Fruit fly (Drosophila melanogaster): ENCODE data around the gene CG15629.

CG15629 gene

dm6 chr2L:4838494-4839320, 25.9 kb downstream of the CG15629 start:
- TF ChIP-seq Rel (GFP tag; optimal IDR thresholded peaks at IDR 0.05) (no peak), Rel (tag; optimal IDR thresholded peaks at IDR 0.05) (peak; percentile 36), jim (GFP tag; optimal IDR thresholded peaks at IDR 0.05) (no peak), Hr78 (GFP tag; optimal IDR thresholded peaks at IDR 0.05) (no peak)

dm6 chr2L:4846629-4847125, 33.9 kb downstream of the CG15629 start:
- no peak for TF ChIP-seq ey (GFP tag; optimal IDR thresholded peaks at IDR 0.05)
- TF ChIP-seq sage (GFP tag; optimal IDR thresholded peaks at IDR 0.05): no peak

dm6 chr2L:4847191-4847853, 34.5 kb downstream of the CG15629 start, which contains the start of the genes mxt and CG11927:
Gene mxt, minus strand, starts transcription at chr2L:4847295.
Gene CG11927, plus strand, starts transcription at chr2L:4847766.
- TF ChIP-seq foxo (GFP tag; optimal IDR thresholded peaks at IDR 0.05) (peak in 1 of 2 experiments; percentile 62), jim (GFP tag; optimal IDR thresholded peaks at IDR 0.05) (peak; percentile 54), br (GFP tag; optimal IDR thresholded peaks at IDR 0.05) (peak; percentile 2), Sp1 (GFP tag; optimal IDR thresholded peaks at IDR 0.05) (peak; percentile 41), ey (GFP tag; optimal IDR thresholded peaks at IDR 0.05) (peak; percentile 38), rgr (GFP tag; optimal IDR thresholded peaks at IDR 0.05) (peak; percentile 42), dl (GFP tag; optimal IDR thresholded peaks at IDR 0.05; ENCODE audit: insufficient read depth in 1 of 2, partially characterized antibody in 2 of 2) (no peak), Hr83 (GFP tag; optimal IDR thresholded peaks at IDR 0.05; ENCODE audit: poor library complexity, severe bottlenecking) (peak; percentile 67), sv (GFP tag; optimal IDR thresholded peaks at IDR 0.05) (peak; percentile 57), psq (GFP tag; optimal IDR thresholded peaks at IDR 0.05) (peak; percentile 43), HLH106 (tag; optimal IDR thresholded peaks at IDR 0.05) (peak; percentile 62), woc (GFP tag; optimal IDR thresholded peaks at IDR 0.05) (peak; percentile 62), sage (GFP tag; optimal IDR thresholded peaks at IDR 0.05) (peak; percentile 31), Abd-B (GFP tag; optimal IDR thresholded peaks at IDR 0.05) (no peak), Dif (GFP tag; optimal IDR thresholded peaks at IDR 0.05; ENCODE audit: partially characterized antibody) (no peak), usp (GFP tag; optimal IDR thresholded peaks at IDR 0.05) (no peak), h (GFP tag; optimal IDR thresholded peaks at IDR 0.05) (peak; percentile 45), Myc (optimal IDR thresholded peaks at IDR 0.05) (peak; percentile 67), Rel (GFP tag; optimal IDR thresholded peaks at IDR 0.05) (no peak), Rel (tag; optimal IDR thresholded peaks at IDR 0.05) (peak; percentile 100), Dfd (GFP tag; optimal IDR thresholded peaks at IDR 0.05) (no peak), CG9705 (GFP tag; optimal IDR thresholded peaks at IDR 0.05) (peak; percentile 35), fru (GFP tag; optimal IDR thresholded peaks at IDR 0.05) (peak; percentile 27)

dm6 chr2L:4850356-4850755, 37.5 kb downstream of the CG15629 start, which contains the start of the genes mRpS2 and Mon1:
Gene mRpS2, minus strand, starts transcription at chr2L:4850419.
Gene Mon1, plus strand, starts transcription at chr2L:4850641.
- TF ChIP-seq Dif (GFP tag; optimal IDR thresholded peaks at IDR 0.05; ENCODE audit: partially characterized antibody): no peak
- TF ChIP-seq jim (GFP tag; optimal IDR thresholded peaks at IDR 0.05): peak; percentile 43
- peak; percentile 93 for TF ChIP-seq sv (GFP tag; optimal IDR thresholded peaks at IDR 0.05)
- peak; percentile 82 for TF ChIP-seq Jra (GFP tag; optimal IDR thresholded peaks at IDR 0.05)
- no peak for TF ChIP-seq Hr78 (GFP tag; optimal IDR thresholded peaks at IDR 0.05)
- TF ChIP-seq Mio (GFP tag; optimal IDR thresholded peaks at IDR 0.05): no peak
- TF ChIP-seq CG9705 (GFP tag; optimal IDR thresholded peaks at IDR 0.05): peak; percentile 86
- peak in 1 of 2 experiments; percentile 96 for TF ChIP-seq foxo (GFP tag; optimal IDR thresholded peaks at IDR 0.05)
- TF ChIP-seq N (GFP tag; optimal IDR thresholded peaks at IDR 0.05): no peak
- TF ChIP-seq pan (optimal IDR thresholded peaks at IDR 0.05): no peak
- TF ChIP-seq Vsx2 (GFP tag; optimal IDR thresholded peaks at IDR 0.05; ENCODE audit: partially characterized antibody): no peak
- TF ChIP-seq CrebA (GFP tag; optimal IDR thresholded peaks at IDR 0.05; ENCODE audit: borderline replicate concordance): no peak
- TF ChIP-seq fru (GFP tag; optimal IDR thresholded peaks at IDR 0.05): peak; percentile 88
- TF ChIP-seq Hnf4 (GFP tag; optimal IDR thresholded peaks at IDR 0.05): peak; percentile 93
- peak; percentile 94 for TF ChIP-seq OdsH (GFP tag; optimal IDR thresholded peaks at IDR 0.05)
- TF ChIP-seq h (GFP tag; optimal IDR thresholded peaks at IDR 0.05): peak; percentile 90
- no peak for TF ChIP-seq Abd-B (GFP tag; optimal IDR thresholded peaks at IDR 0.05)
- peak; percentile 96 for TF ChIP-seq rgr (GFP tag; optimal IDR thresholded peaks at IDR 0.05)
- no peak for TF ChIP-seq Dfd (GFP tag; optimal IDR thresholded peaks at IDR 0.05)
- TF ChIP-seq CG32264 (GFP tag; optimal IDR thresholded peaks at IDR 0.05): peak; percentile 66
- peak; percentile 4 for TF ChIP-seq Rel (GFP tag; optimal IDR thresholded peaks at IDR 0.05)
- peak; percentile 69 for TF ChIP-seq Rel (tag; optimal IDR thresholded peaks at IDR 0.05)
- peak; percentile 34 for TF ChIP-seq Myc (optimal IDR thresholded peaks at IDR 0.05)
- TF ChIP-seq Sp1 (GFP tag; optimal IDR thresholded peaks at IDR 0.05): peak; percentile 93
- TF ChIP-seq GATAd (GFP tag; optimal IDR thresholded peaks at IDR 0.05): peak; percentile 86
- TF ChIP-seq psq (GFP tag; optimal IDR thresholded peaks at IDR 0.05): peak; percentile 91
- TF ChIP-seq dl (GFP tag; optimal IDR thresholded peaks at IDR 0.05; ENCODE audit: insufficient read depth in 1 of 2, partially characterized antibody in 2 of 2): no peak
- peak; percentile 86 for TF ChIP-seq dmrt93B (GFP tag; optimal IDR thresholded peaks at IDR 0.05)
- TF ChIP-seq dsf (GFP tag; optimal IDR thresholded peaks at IDR 0.05; ENCODE audit: borderline replicate concordance): peak; percentile 74
- TF ChIP-seq br (GFP tag; optimal IDR thresholded peaks at IDR 0.05): peak; percentile 83
- peak; percentile 81 for TF ChIP-seq sage (GFP tag; optimal IDR thresholded peaks at IDR 0.05)
- TF ChIP-seq HLH106 (tag; optimal IDR thresholded peaks at IDR 0.05): peak; percentile 97
- no peak for TF ChIP-seq brk (GFP tag; optimal IDR thresholded peaks at IDR 0.05)
- peak; percentile 83 for TF ChIP-seq ey (GFP tag; optimal IDR thresholded peaks at IDR 0.05)
